Fruit fly (Drosophila melanogaster): ENCODE measurements around the gene tho2.

Gene tho2

dm6 chr2L:2155453-2155852 is 10.5 kb upstream of the tho2 start, which contains the start of gene CG15382:
Gene CG15382, plus strand, starts transcription at chr2L:2155753.
- TF ChIP-seq rn (GFP tag; IDR thresholded peaks at IDR 0.05): no peak
- TF ChIP-seq CG32121 (GFP tag; IDR thresholded peaks at IDR 0.05): no peak
- no peak for TF ChIP-seq EcR (GFP tag; optimal IDR thresholded peaks at IDR 0.05)
- no peak for TF ChIP-seq CG12605 (GFP tag; IDR thresholded peaks at IDR 0.05)
- TF ChIP-seq CG4496 (GFP tag; IDR thresholded peaks at IDR 0.05): no peak
- TF ChIP-seq Ets98B (GFP tag; IDR thresholded peaks at IDR 0.05): no peak
- TF ChIP-seq Pif1A (GFP tag; optimal IDR thresholded peaks at IDR 0.05): no peak

DNA sequence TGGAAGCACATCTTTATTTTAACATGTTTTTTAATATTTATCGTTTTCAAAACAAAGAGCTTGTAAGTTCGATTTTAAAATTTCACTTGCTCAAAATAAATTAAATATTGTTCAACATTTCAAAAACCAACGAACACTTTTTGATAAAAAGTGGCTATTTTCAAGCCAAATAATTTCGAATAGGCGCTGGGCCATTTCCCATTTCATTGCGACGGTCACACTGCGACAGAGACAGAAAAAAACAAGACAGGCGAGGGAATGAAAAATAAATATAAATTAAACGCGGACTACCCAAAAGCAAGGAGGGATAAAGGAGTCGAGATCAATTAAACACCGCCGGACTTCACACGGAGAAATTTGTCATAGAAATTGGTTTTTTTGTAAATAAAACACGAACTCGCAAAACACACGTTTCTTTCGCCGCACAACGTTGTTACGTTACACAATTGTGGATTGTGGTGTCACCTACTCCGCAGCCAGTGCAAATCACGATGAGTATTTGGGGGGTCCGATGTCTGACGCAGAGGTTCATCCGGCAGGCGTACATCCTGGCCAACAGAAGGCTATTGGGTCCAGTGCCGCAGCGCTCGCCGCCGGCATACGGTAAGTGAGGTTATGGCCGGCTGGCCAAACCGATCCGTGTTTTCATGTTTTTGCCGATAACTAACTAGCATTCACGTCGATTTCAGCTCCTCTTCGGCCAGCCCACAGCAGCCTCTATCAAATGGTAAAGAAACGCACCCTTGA is 6.7 kb upstream of the tho2 start, which contains the start of gene AIF:
AIF (plus strand) TSS at position 211 of the 747 bp plus-strand sequence.
- TF ChIP-seq CG9948 (tag; optimal IDR thresholded peaks at IDR 0.05): no peak
- no peak for TF ChIP-seq CG14655 (GFP tag; optimal IDR thresholded peaks at IDR 0.05)
- no peak for TF ChIP-seq Snoo (tag; optimal IDR thresholded peaks at IDR 0.05)
- no peak for TF ChIP-seq Pif1A (GFP tag; optimal IDR thresholded peaks at IDR 0.05)
- no peak for TF ChIP-seq CG15710 (tag; optimal IDR thresholded peaks at IDR 0.05)
- TF ChIP-seq fd96Ca (GFP tag; IDR thresholded peaks at IDR 0.05): no peak
- no peak for TF ChIP-seq CG4496 (GFP tag; IDR thresholded peaks at IDR 0.05)
- TF ChIP-seq CG13204 (GFP tag; optimal IDR thresholded peaks at IDR 0.05): no peak

DNA sequence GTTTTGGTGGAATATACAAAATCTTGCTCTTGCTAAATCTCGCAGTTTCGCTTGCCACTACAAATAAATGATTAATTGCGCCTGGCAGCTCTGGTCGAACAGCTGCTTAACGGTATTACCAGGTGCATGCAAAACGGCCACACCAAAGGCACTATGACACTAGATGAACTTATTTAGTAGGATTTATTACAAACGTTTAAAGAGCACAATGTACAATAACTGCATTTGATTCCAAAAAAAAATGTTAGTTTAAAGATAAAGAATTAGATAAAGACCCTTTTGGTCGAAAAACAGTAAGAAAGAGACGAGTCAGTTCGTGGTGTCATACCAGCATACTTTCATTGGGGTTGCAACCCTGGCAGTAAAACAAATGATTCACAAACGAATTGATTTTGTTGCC is 2.2 kb upstream of the tho2 start, which contains the start of the genes CG11723 and Tbcd:
CG11723 (minus strand) TSS at position 68 of the 400 bp plus-strand sequence.
Tbcd (plus strand) TSS at position 311 of the 400 bp plus-strand sequence.
- TF ChIP-seq CG13204 (GFP tag; optimal IDR thresholded peaks at IDR 0.05) (no peak), D1 (tag; optimal IDR thresholded peaks at IDR 0.05) (no peak), CG10348 (GFP tag; IDR thresholded peaks at IDR 0.05) (peak; percentile 85), CG9948 (tag; optimal IDR thresholded peaks at IDR 0.05) (peak; percentile 85), CG8301 (tag; optimal IDR thresholded peaks at IDR 0.05) (peak; percentile 92), CG32121 (GFP tag; IDR thresholded peaks at IDR 0.05) (peak; percentile 93), Pif1B (GFP tag; optimal IDR thresholded peaks at IDR 0.05) (no peak), CG8159 (tag; optimal IDR thresholded peaks at IDR 0.05) (peak; percentile 91), CG34367 (tag; optimal IDR thresholded peaks at IDR 0.05) (peak; percentile 91), CG4496 (GFP tag; IDR thresholded peaks at IDR 0.05) (peak; percentile 97), Pif1A (GFP tag; optimal IDR thresholded peaks at IDR 0.05) (no peak), Snoo (tag; optimal IDR thresholded peaks at IDR 0.05) (peak; percentile 92), Ets98B (GFP tag; IDR thresholded peaks at IDR 0.05) (peak; percentile 95), rn (GFP tag; IDR thresholded peaks at IDR 0.05) (peak; percentile 86), gl (tag; optimal IDR thresholded peaks at IDR 0.05) (peak; percentile 81), CG15710 (tag; optimal IDR thresholded peaks at IDR 0.05) (peak; percentile 93), CG17806 (tag; optimal IDR thresholded peaks at IDR 0.05) (peak; percentile 99), CG12605 (GFP tag; IDR thresholded peaks at IDR 0.05) (peak; percentile 95), fd96Ca (GFP tag; IDR thresholded peaks at IDR 0.05) (peak; percentile 94)

dm6 chr2L:2133009-2133408 is 12.0 kb downstream of the tho2 start:
- TF ChIP-seq CG15710 (tag; optimal IDR thresholded peaks at IDR 0.05): no peak
- TF ChIP-seq CG14655 (GFP tag; optimal IDR thresholded peaks at IDR 0.05): no peak
- no peak for TF ChIP-seq EcR (GFP tag; optimal IDR thresholded peaks at IDR 0.05)
- no peak for TF ChIP-seq CG10348 (GFP tag; IDR thresholded peaks at IDR 0.05)
- no peak for TF ChIP-seq CG13204 (GFP tag; optimal IDR thresholded peaks at IDR 0.05)
- no peak for TF ChIP-seq Pif1A (GFP tag; optimal IDR thresholded peaks at IDR 0.05)
- TF ChIP-seq CG32121 (GFP tag; IDR thresholded peaks at IDR 0.05): no peak

DNA sequence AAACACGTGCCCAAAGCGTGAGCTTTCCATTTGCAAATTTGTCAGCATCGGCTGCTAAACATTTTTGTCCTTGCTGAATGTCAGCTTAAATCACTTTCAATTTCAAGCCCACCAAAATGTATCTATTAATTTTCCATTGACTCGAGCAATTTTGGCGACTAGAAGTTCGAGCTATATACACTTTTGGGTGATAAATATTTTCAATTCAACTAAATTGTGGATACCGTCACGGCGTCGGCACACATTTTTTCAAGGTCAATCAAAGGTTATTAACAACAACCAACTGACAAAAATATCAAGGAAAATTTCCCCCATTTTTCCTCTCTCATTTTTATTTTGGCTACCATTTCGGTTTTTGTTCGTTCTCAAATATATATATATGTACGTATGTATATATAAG is 12.8 kb downstream of the tho2 start:
- TF ChIP-seq CG8159 (tag; optimal IDR thresholded peaks at IDR 0.05) (no peak), CG14655 (GFP tag; optimal IDR thresholded peaks at IDR 0.05) (no peak), CG10348 (GFP tag; IDR thresholded peaks at IDR 0.05) (no peak), CG13204 (GFP tag; optimal IDR thresholded peaks at IDR 0.05) (no peak)

DNA sequence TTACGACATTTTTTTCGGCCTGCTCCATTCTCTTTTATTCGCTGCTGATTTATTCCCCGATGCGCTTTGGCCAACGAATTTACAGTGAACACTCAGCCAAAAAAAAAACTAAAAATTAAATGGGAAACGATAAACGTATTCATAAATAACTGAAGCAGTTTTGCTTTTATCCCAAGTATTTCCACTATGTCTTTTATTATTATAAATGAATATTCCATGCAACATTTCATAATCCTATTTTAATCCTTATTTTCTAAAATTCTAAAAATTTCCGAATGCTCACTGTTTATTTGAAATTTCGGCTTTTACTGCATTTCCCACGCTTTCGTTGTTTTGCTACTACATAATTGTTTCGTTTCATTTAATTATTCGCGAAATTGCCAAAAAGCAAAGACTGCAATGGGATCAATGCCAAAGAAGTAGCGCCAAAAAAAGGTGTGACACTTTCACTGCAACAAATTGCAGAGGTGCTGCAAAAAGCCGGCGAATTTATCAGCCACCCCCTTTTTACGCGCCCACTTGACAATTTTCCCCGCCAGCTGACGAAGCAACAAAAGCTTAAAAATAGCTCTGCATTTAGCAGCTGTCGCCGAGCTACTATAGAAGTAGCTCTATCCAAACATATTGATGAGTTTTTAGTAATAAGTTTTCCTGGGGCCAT is 13.4 kb downstream of the tho2 start:
- peak; percentile 25; the same call in 1 of the 2 replicates for TF ChIP-seq CG32121 (GFP tag; IDR thresholded peaks at IDR 0.05)
- no peak for TF ChIP-seq CG15710 (tag; optimal IDR thresholded peaks at IDR 0.05)
